Worm (Caenorhabditis elegans): Measurements from ENCODE around the gene lsm-8.

- TF ChIP-seq pha-4 (tag; optimal IDR thresholded peaks at IDR 0.05) = no peak
- TF ChIP-seq dmd-4 (tag; optimal IDR thresholded peaks at IDR 0.05; ENCODE audit: borderline replicate concordance) = no peak
- TF ChIP-seq fkh-10 (GFP tag; optimal IDR thresholded peaks at IDR 0.05) = no peak
- no peak for TF ChIP-seq hlh-8 (tag; optimal IDR thresholded peaks at IDR 0.05)
- no peak for TF ChIP-seq odd-2 (tag; optimal IDR thresholded peaks at IDR 0.05)
- no peak for TF ChIP-seq ref-2 (tag; optimal IDR thresholded peaks at IDR 0.05)
These were observed 554 bp upstream of the lsm-8 start for ce11 chrIV:6325772-6326171.
